Fruit fly (Drosophila melanogaster) Kc167 (cell line): Measurements from ENCODE around the gene Eig71Eg.

ENCODE experiments used
- psq ChIP-seq: fragments of >200 bp; optimal IDR thresholded peaks from 2 replicates; lab custom pipeline; 2017; ENCODE audit warnings: missing external identifiers
- ttk ChIP-seq: sonication (Bioruptor generic); optimal IDR thresholded peaks from 2 replicates; lab custom pipeline; 2017; ENCODE audit warnings: missing external identifiers

- no peak for TF ChIP-seq ttk (lab: Kevin White, UChicago)
- no peak for TF ChIP-seq psq
These were observed 4.1 kb downstream of the Eig71Eg start, which contains the start of gene CG43082 for dm6 chr3L:15661567-15661966.
